Worm (Caenorhabditis elegans): Measurements from ENCODE around the gene C44B12.9.

DNA sequence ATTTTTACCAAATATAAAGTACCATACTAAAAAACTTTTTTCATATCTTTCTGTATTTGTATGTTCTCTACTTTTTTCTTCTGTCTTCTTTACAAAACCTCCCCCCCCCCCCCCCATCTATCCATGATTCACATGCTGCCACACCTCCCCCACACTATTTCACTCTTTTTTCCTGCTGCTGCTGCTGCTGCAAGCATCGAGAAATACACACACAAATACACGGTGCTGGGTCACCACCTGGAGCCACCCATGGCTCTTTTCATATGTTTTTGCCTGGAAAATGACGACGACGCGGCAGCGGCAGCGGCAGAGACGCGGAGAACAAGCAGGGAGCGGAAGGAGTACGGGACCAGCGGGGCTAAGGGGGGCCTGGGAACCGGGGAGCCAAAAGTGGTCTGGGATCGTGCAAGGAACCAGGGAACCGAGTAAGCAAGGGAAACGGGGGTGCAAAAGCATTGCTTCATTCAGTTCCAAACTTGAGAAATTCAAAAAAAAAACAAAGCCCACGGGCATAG, 35.6 kb downstream of the C44B12.9 start:
- no peak for TF ChIP-seq tlp-1 (tag; optimal IDR thresholded peaks at IDR 0.05)
- TF ChIP-seq fos-1 (tag; optimal IDR thresholded peaks at IDR 0.05): no peak
- TF ChIP-seq ztf-11 (tag; optimal IDR thresholded peaks at IDR 0.05): no peak
- TF ChIP-seq pqm-1 (tag; optimal IDR thresholded peaks at IDR 0.05): no peak
- no peak for TF ChIP-seq F16B12.6 (tag; optimal IDR thresholded peaks at IDR 0.05)
- no peak for TF ChIP-seq lsy-2 (tag; optimal IDR thresholded peaks at IDR 0.05)
- TF ChIP-seq nhr-237 (tag; optimal IDR thresholded peaks at IDR 0.05): no peak
- no peak for TF ChIP-seq nhr-12 (tag; optimal IDR thresholded peaks at IDR 0.05)
- no peak for TF ChIP-seq Y116A8C.19 (tag; optimal IDR thresholded peaks at IDR 0.05; ENCODE audit: borderline replicate concordance)
- no peak for TF ChIP-seq ces-1 (GFP tag; optimal IDR thresholded peaks at IDR 0.05)
- no peak for TF ChIP-seq mdl-1 (tag; optimal IDR thresholded peaks at IDR 0.05)
